Worm (Caenorhabditis elegans) whole organism, L2 larva: Measurements from ENCODE around the gene tbx-37.

Source experiments
- C34F6.9 ChIP-seq: fragments of 150-350 bp; optimal IDR thresholded peaks from 2 replicates; lab custom pipeline; 2014; ENCODE audit warnings: missing biosample characterization, missing genetic modification characterization
- F13H6.1 ChIP-seq: sonication (generic microtip); optimal IDR thresholded peaks from 2 replicates; lab custom pipeline; 2016; ENCODE audit warnings: missing genetic modification characterization, missing compliant biosample characterization
- R02D3.7 ChIP-seq: fragments of 150-350 bp; optimal IDR thresholded peaks from 2 replicates; lab custom pipeline; 2014; ENCODE audit warnings: missing biosample characterization, missing genetic modification characterization
- Y55F3AM.14 ChIP-seq: fragments of 200-800 bp; sonication (Bioruptor generic); optimal IDR thresholded peaks from 2 replicates; lab custom pipeline; 2018; ENCODE audit warnings: mild to moderate bottlenecking, missing genetic modification characterization, missing compliant biosample characterization
- ZK546.5 ChIP-seq: sonication (generic microtip); optimal IDR thresholded peaks from 2 replicates; lab custom pipeline; 2017; ENCODE audit warnings: missing biosample characterization, missing genetic modification characterization
- alr-1 ChIP-seq: fragments of 150-350 bp; optimal IDR thresholded peaks from 2 replicates; lab custom pipeline; 2014; ENCODE audit warnings: missing biosample characterization, missing genetic modification characterization
- aly-2 ChIP-seq: fragments of 150-350 bp; optimal IDR thresholded peaks from 2 replicates; lab custom pipeline; 2014; ENCODE audit warnings: missing biosample characterization, missing genetic modification characterization
- ama-1 ChIP-seq: fragments of 150-350 bp; optimal IDR thresholded peaks from 2 replicates; lab custom pipeline; 2018; ENCODE audit warnings: inconsistent platforms
- blmp-1 ChIP-seq: sonication (generic microtip); optimal IDR thresholded peaks from 2 replicates; lab custom pipeline; 2017; ENCODE audit warnings: missing genetic modification characterization, mild to moderate bottlenecking, missing compliant biosample characterization, antibody characterized with exemption, moderate library complexity; ENCODE audit not compliant: insufficient read depth
- ceh-16 ChIP-seq: fragments of 150-350 bp; optimal IDR thresholded peaks from 2 replicates; lab custom pipeline; 2014; ENCODE audit warnings: missing biosample characterization, missing genetic modification characterization
- ceh-82 ChIP-seq: fragments of 150-350 bp; optimal IDR thresholded peaks from 2 replicates; lab custom pipeline; 2014; ENCODE audit warnings: missing biosample characterization, missing genetic modification characterization
- crh-2 ChIP-seq: sonication (generic microtip); optimal IDR thresholded peaks from 2 replicates; lab custom pipeline; 2017; ENCODE audit warnings: missing biosample characterization, missing genetic modification characterization
- dmd-4 ChIP-seq: sonication (generic microtip); optimal IDR thresholded peaks from 2 replicates; lab custom pipeline; 2017; ENCODE audit warnings: missing biosample characterization, missing genetic modification characterization
- gmeb-1 ChIP-seq: fragments of 150-350 bp; optimal IDR thresholded peaks from 2 replicates; lab custom pipeline; 2014; ENCODE audit warnings: missing biosample characterization, missing genetic modification characterization
- lin-11 ChIP-seq: fragments of 150-350 bp; sonication (generic microtip); optimal IDR thresholded peaks from 2 replicates; lab custom pipeline; 2014; ENCODE audit warnings: missing biosample characterization, missing genetic modification characterization, inconsistent platforms, mixed read lengths
- lin-13 ChIP-seq: fragments of 150-350 bp; optimal IDR thresholded peaks from 2 replicates; lab custom pipeline; 2014; ENCODE audit warnings: missing biosample characterization, missing genetic modification reagents, missing genetic modification characterization
- lin-39 ChIP-seq: fragments of 150-350 bp; optimal IDR thresholded peaks from 2 replicates; lab custom pipeline; 2014; ENCODE audit warnings: missing biosample characterization, missing genetic modification reagents, missing genetic modification characterization
- lsy-2 ChIP-seq, 2 experiments: fragments of 150-350 bp in 1 of 2; sonication (generic microtip) in 1 of 2; optimal IDR thresholded peaks; 2 replicates each; lab custom pipeline; 2014 to 2017; ENCODE audit warnings: missing biosample characterization in 2 of 2, missing genetic modification characterization in 2 of 2
- mab-5 ChIP-seq: fragments of 150-350 bp; optimal IDR thresholded peaks from 2 replicates; lab custom pipeline; 2014; ENCODE audit warnings: missing biosample characterization, missing genetic modification characterization
- mbf-1 ChIP-seq: sonication (generic microtip); optimal IDR thresholded peaks from 2 replicates; lab custom pipeline; 2017; ENCODE audit warnings: missing biosample characterization, missing genetic modification characterization
- nhr-10 ChIP-seq: sonication (generic microtip); optimal IDR thresholded peaks from 2 replicates; lab custom pipeline; 2017; ENCODE audit warnings: missing biosample characterization, missing genetic modification characterization
- nhr-11 ChIP-seq: fragments of 150-350 bp; optimal IDR thresholded peaks from 2 replicates; lab custom pipeline; 2014; ENCODE audit warnings: missing biosample characterization, missing genetic modification characterization
- nhr-12 ChIP-seq: fragments of 150-350 bp; optimal IDR thresholded peaks from 2 replicates; lab custom pipeline; 2014; ENCODE audit warnings: missing biosample characterization, missing genetic modification characterization
- nhr-129 ChIP-seq: fragments of 150-350 bp; optimal IDR thresholded peaks from 2 replicates; lab custom pipeline; 2014; ENCODE audit warnings: missing biosample characterization, missing genetic modification characterization
- nhr-21 ChIP-seq: fragments of 150-350 bp; optimal IDR thresholded peaks from 2 replicates; lab custom pipeline; 2014; ENCODE audit warnings: missing biosample characterization, missing genetic modification characterization
- nhr-23 ChIP-seq: fragments of 150-350 bp; optimal IDR thresholded peaks from 2 replicates; lab custom pipeline; 2014; ENCODE audit warnings: missing biosample characterization, missing genetic modification reagents, missing genetic modification characterization
- nhr-25 ChIP-seq: fragments of 150-350 bp; sonication (generic microtip); optimal IDR thresholded peaks from 3 replicates; lab custom pipeline; 2014; ENCODE audit warnings: missing biosample characterization, missing genetic modification characterization
- nhr-6 ChIP-seq: fragments of 150-350 bp; optimal IDR thresholded peaks from 2 replicates; lab custom pipeline; 2014; ENCODE audit warnings: missing biosample characterization, missing genetic modification characterization
- nhr-77 ChIP-seq: fragments of 150-350 bp; optimal IDR thresholded peaks from 2 replicates; lab custom pipeline; 2014; ENCODE audit warnings: missing biosample characterization, missing genetic modification characterization
- peb-1 ChIP-seq: fragments of 150-350 bp; optimal IDR thresholded peaks from 2 replicates; lab custom pipeline; 2014; ENCODE audit warnings: missing biosample characterization, missing genetic modification characterization
- sem-4 ChIP-seq: fragments of 150-350 bp; optimal IDR thresholded peaks from 2 replicates; lab custom pipeline; 2014; ENCODE audit warnings: missing biosample characterization, missing genetic modification reagents, missing genetic modification characterization
- sma-3 ChIP-seq: sonication (generic microtip); optimal IDR thresholded peaks from 2 replicates; lab custom pipeline; 2016; ENCODE audit warnings: missing genetic modification reagents, missing genetic modification characterization, missing compliant biosample characterization
- sma-9 ChIP-seq, 2 experiments: fragments of 150-350 bp in 1 of 2; sonication (generic microtip) in 1 of 2; optimal IDR thresholded peaks; 2 replicates each; lab custom pipeline; 2014 to 2016; ENCODE audit warnings: missing genetic modification characterization in 2 of 2, mild to moderate bottlenecking in 1 of 2, missing biosample characterization in 1 of 2, missing compliant biosample characterization in 1 of 2, missing genetic modification reagents in 1 of 2, moderate library complexity in 1 of 2
- snpc-4 ChIP-seq: fragments of 150-350 bp; optimal IDR thresholded peaks from 2 replicates; lab custom pipeline; 2014; ENCODE audit warnings: missing biosample characterization, missing genetic modification characterization
- unc-39 ChIP-seq: fragments of 150-350 bp; optimal IDR thresholded peaks from 2 replicates; lab custom pipeline; 2014; ENCODE audit warnings: missing biosample characterization, missing genetic modification characterization
- unc-55 ChIP-seq: fragments of 150-350 bp; sonication (generic microtip); optimal IDR thresholded peaks from 3 replicates; lab custom pipeline; 2014; ENCODE audit warnings: missing biosample characterization, missing genetic modification reagents, missing genetic modification characterization
- ztf-1 ChIP-seq: fragments of 200-800 bp; sonication (Bioruptor generic); conservative IDR thresholded peaks from 2 replicates; pipeline ENCODE4 v1.3.6; 2022; ENCODE audit warnings: missing genetic modification characterization, missing compliant biosample characterization
- ztf-11 ChIP-seq: sonication (generic microtip); optimal IDR thresholded peaks from 2 replicates; lab custom pipeline; 2017; ENCODE audit warnings: missing biosample characterization, missing genetic modification characterization
- ztf-4 ChIP-seq: fragments of 150-350 bp; optimal IDR thresholded peaks from 2 replicates; lab custom pipeline; 2014; ENCODE audit warnings: missing biosample characterization, missing genetic modification characterization

tbx-37 gene

ce11 chrIII:11237741-11238140 is 10.8 kb upstream of the tbx-37 start:
- TF ChIP-seq ZK546.5 (tag; lab: Kevin White, UChicago) (no peak), nhr-12 (no peak), F13H6.1 (tag; lab: Kevin White, UChicago) (no peak)

- TF ChIP-seq ceh-82 (tag; lab: Kevin White, UChicago) (no peak), nhr-129 (peak; percentile 0), lin-13 (GFP tag; lab: Kevin White, UChicago) (peak; percentile 36), ztf-1 (no peak), nhr-25 (tag; lab: Kevin White, UChicago) (peak; percentile 21), lin-11 (tag; lab: Kevin White, UChicago) (peak; percentile 57), sma-3 (GFP tag; lab: Kevin White, UChicago) (peak; percentile 45), gmeb-1 (tag; lab: Kevin White, UChicago) (peak; percentile 40), peb-1 (no peak), sem-4 (tag; lab: Kevin White, UChicago) (no peak), nhr-12 (no peak), C34F6.9 (tag; lab: Kevin White, UChicago) (peak; percentile 56), unc-55 (GFP tag; lab: Kevin White, UChicago) (peak; percentile 77), aly-2 (tag; lab: Kevin White, UChicago) (no peak), alr-1 (tag; lab: Kevin White, UChicago) (no peak), F13H6.1 (tag; lab: Kevin White, UChicago) (peak; percentile 26), ama-1 (lab: Kevin White, UChicago) (no peak), blmp-1 (tag; lab: Kevin White, UChicago) (no peak), lsy-2 (tag; optimal IDR thresholded peaks at IDR 0.05; lab: Kevin White, UChicago) (peak in 1 of 2 experiments; percentile 62), nhr-21 (tag; lab: Kevin White, UChicago) (peak; percentile 25), snpc-4 (tag; lab: Kevin White, UChicago) (peak; percentile 34), ztf-4 (tag; lab: Kevin White, UChicago) (peak; percentile 7), unc-39 (tag; lab: Kevin White, UChicago) (no peak), sma-9 (GFP tag; optimal IDR thresholded peaks at IDR 0.05; lab: Kevin White, UChicago) (peak; percentile 57), sma-9 (tag; optimal IDR thresholded peaks at IDR 0.05; lab: Kevin White, UChicago) (no peak), nhr-6 (tag; lab: Kevin White, UChicago) (no peak), crh-2 (peak; percentile 43)
Observed at ce11 chrIII:11236788-11237187, 9.9 kb upstream of the tbx-37 start, which contains the start of the genes Y47D3A.14 and aakb-2. Gene Y47D3A.14, minus strand, starts transcription at chrIII:11236868. Gene aakb-2, plus strand, starts transcription at chrIII:11237143.

- TF ChIP-seq nhr-21 (tag; lab: Kevin White, UChicago) (no peak), mab-5 (tag; lab: Kevin White, UChicago) (no peak), ama-1 (lab: Kevin White, UChicago) (no peak), ztf-1 (no peak), crh-2 (no peak), nhr-23 (tag; lab: Kevin White, UChicago) (no peak), ztf-11 (tag; lab: Kevin White, UChicago) (no peak), lin-13 (GFP tag; lab: Kevin White, UChicago) (no peak), blmp-1 (tag; lab: Kevin White, UChicago) (no peak), gmeb-1 (tag; lab: Kevin White, UChicago) (no peak), nhr-10 (tag; lab: Kevin White, UChicago) (no peak)
Observed at ce11 chrIII:11234742-11235141, 7.8 kb upstream of the tbx-37 start, which contains the start of gene Y47D3A.34. Gene Y47D3A.34, minus strand, starts transcription at chrIII:11234861.

- TF ChIP-seq mbf-1 (tag; lab: Kevin White, UChicago) (no peak), R02D3.7 (tag; lab: Kevin White, UChicago) (no peak), blmp-1 (tag; lab: Kevin White, UChicago) (no peak), sma-9 (GFP tag; optimal IDR thresholded peaks at IDR 0.05; lab: Kevin White, UChicago) (no peak), sma-9 (tag; optimal IDR thresholded peaks at IDR 0.05; lab: Kevin White, UChicago) (no peak), ztf-1 (no peak), nhr-11 (no peak), Y55F3AM.14 (GFP tag; lab: Kevin White, UChicago) (no peak), ztf-11 (tag; lab: Kevin White, UChicago) (no peak), alr-1 (tag; lab: Kevin White, UChicago) (no peak), ama-1 (lab: Kevin White, UChicago) (no peak), lin-11 (tag; lab: Kevin White, UChicago) (no peak), C34F6.9 (tag; lab: Kevin White, UChicago) (no peak), dmd-4 (tag; lab: Kevin White, UChicago) (no peak), nhr-77 (tag; lab: Kevin White, UChicago) (no peak), lin-39 (tag; lab: Kevin White, UChicago) (no peak), aly-2 (tag; lab: Kevin White, UChicago) (no peak), ZK546.5 (tag; lab: Kevin White, UChicago) (no peak), ceh-16 (no peak)
Observed at ce11 chrIII:11231969-11232368, 5.0 kb upstream of the tbx-37 start, which contains the start of gene elo-8. Gene elo-8, minus strand, starts transcription at chrIII:11232069.
